Worm (Caenorhabditis elegans) whole organism, early embryonic: Measurements from ENCODE around the gene nhr-185.

ENCODE experiments used
- aly-1 ChIP-seq: sonication (generic microtip); optimal IDR thresholded peaks from 2 replicates; lab custom pipeline; 2016; ENCODE audit warnings: missing genetic modification characterization, missing compliant biosample characterization
- ama-1 ChIP-seq: fragments of 150-350 bp; optimal IDR thresholded peaks from 2 replicates; lab custom pipeline; 2014
- ceh-36 ChIP-seq: sonication (generic microtip); optimal IDR thresholded peaks from 2 replicates; lab custom pipeline; 2016; ENCODE audit warnings: missing genetic modification characterization, inconsistent platforms, missing compliant biosample characterization
- ets-7 ChIP-seq: sonication (generic microtip); optimal IDR thresholded peaks from 2 replicates; lab custom pipeline; 2016; ENCODE audit warnings: missing genotype, missing genetic modification characterization, missing compliant biosample characterization
- flt-1 ChIP-seq: fragments of 200-800 bp; sonication (Bioruptor generic); IDR thresholded peaks from 2 replicates; pipeline ENCODE4 v1.3.6; 2022; ENCODE audit warnings: missing genetic modification characterization, missing compliant biosample characterization
- hnd-1 ChIP-seq: sonication (generic microtip); optimal IDR thresholded peaks from 2 replicates; lab custom pipeline; 2016; ENCODE audit warnings: missing genetic modification characterization, missing compliant biosample characterization
- pes-1 ChIP-seq: fragments of 200-800 bp; sonication (Bioruptor generic); IDR thresholded peaks from 2 replicates; pipeline ENCODE4 v1.3.6; 2022; ENCODE audit warnings: missing genetic modification reagents, missing genetic modification characterization, missing compliant biosample characterization
- tbx-37 ChIP-seq: fragments of 200-800 bp; sonication (Bioruptor generic); conservative IDR thresholded peaks from 2 replicates; pipeline ENCODE4 v1.3.6; 2022; ENCODE audit warnings: missing genetic modification reagents, missing genetic modification characterization, missing compliant biosample characterization
- tra-4 ChIP-seq: sonication (generic microtip); optimal IDR thresholded peaks from 2 replicates; lab custom pipeline; 2017; ENCODE audit warnings: missing genetic modification characterization, missing compliant biosample characterization

DNA sequence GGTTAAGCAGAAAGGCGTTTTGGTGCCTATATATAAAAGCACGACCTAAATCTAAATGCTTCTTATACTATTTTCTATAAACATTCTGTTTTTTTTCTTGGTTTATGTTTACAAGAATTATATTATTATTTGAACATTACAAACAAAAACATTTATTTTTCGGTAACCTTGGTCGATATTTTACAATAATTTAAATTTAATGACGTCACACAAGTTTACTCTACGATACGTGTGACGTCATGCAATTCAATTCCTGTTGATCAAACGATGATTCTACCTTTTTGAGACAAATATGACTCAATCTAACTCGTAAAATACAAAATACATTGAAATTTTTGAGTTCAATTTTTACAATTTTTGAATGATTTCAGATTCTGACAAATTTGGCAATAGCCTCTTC lies 48.9 kb upstream of the nhr-185 start:
- TF ChIP-seq ceh-36 (tag; lab: Kevin White, UChicago) (no peak), ama-1 (lab: Kevin White, UChicago) (no peak), flt-1 (no peak), pes-1 (GFP tag; lab: Robert Waterston, UW) (no peak), aly-1 (tag; lab: Kevin White, UChicago) (no peak), tbx-37 (no peak), ets-7 (no peak), tra-4 (no peak), hnd-1 (no peak)
